Fruit fly (Drosophila melanogaster) whole organism, embryonic: Measurements from ENCODE around the gene CG46427.
A peak's percentile ranks its signal among the peaks of the same experiment; 100 is the strongest.

ENCODE experiments used
- Ada2b ChIP-seq: fragments of 200-800 bp; sonication (Bioruptor generic); IDR thresholded peaks from 2 replicates; pipeline ENCODE4 v1.3.6; 2022; ENCODE audit warnings: missing biosample characterization, missing genetic modification characterization
- CG11085 ChIP-seq: fragments of 200-800 bp; sonication (Bioruptor generic); IDR thresholded peaks from 2 replicates; pipeline ENCODE4 v1.3.6; 2022; ENCODE audit warnings: missing biosample characterization, missing genetic modification characterization
- CG11093 ChIP-seq: fragments of 200-800 bp; sonication (Bioruptor generic); IDR thresholded peaks from 3 replicates; pipeline ENCODE4 v1.3.6; 2022; ENCODE audit warnings: missing biosample characterization, missing genetic modification characterization
- CG11398 ChIP-seq: fragments of 200-800 bp; sonication (Bioruptor generic); optimal IDR thresholded peaks from 2 replicates; lab custom pipeline; 2016; ENCODE audit warnings: missing biosample characterization, missing genetic modification characterization
- CG12104 ChIP-seq: fragments of 200-800 bp; sonication (Bioruptor generic); optimal IDR thresholded peaks from 3 replicates; lab custom pipeline; 2016; ENCODE audit warnings: missing biosample characterization, missing genetic modification characterization
- CG13287 ChIP-seq: fragments of 200-800 bp; sonication (Bioruptor generic); IDR thresholded peaks from 2 replicates; pipeline ENCODE4 v1.3.6; 2022; ENCODE audit warnings: missing biosample characterization, missing genetic modification characterization; ENCODE audit not compliant: partially characterized antibody
- CG14710 ChIP-seq: fragments of 200-800 bp; sonication (Bioruptor generic); optimal IDR thresholded peaks from 3 replicates; lab custom pipeline; 2019; ENCODE audit warnings: missing biosample characterization, mild to moderate bottlenecking, missing genetic modification characterization, moderate library complexity
- CG1602 ChIP-seq: fragments of 200-800 bp; sonication (Bioruptor generic); optimal IDR thresholded peaks from 3 replicates; lab custom pipeline; 2016; ENCODE audit warnings: missing biosample characterization, missing genetic modification characterization
- CG17361 ChIP-seq: fragments of 200-800 bp; sonication (Bioruptor generic); IDR thresholded peaks from 3 replicates; pipeline ENCODE4 v1.3.6; 2022; ENCODE audit warnings: missing biosample characterization, missing genetic modification characterization
- CG1792 ChIP-seq: fragments of 200-800 bp; sonication (Bioruptor generic); optimal IDR thresholded peaks from 2 replicates; lab custom pipeline; 2016; ENCODE audit warnings: missing biosample characterization, missing genetic modification characterization
- CG18619 ChIP-seq: fragments of 200-800 bp; sonication (Bioruptor generic); optimal IDR thresholded peaks from 3 replicates; lab custom pipeline; 2017; ENCODE audit warnings: missing biosample characterization, mild to moderate bottlenecking, missing genetic modification characterization
- CG2116 ChIP-seq: fragments of 200-800 bp; sonication (Bioruptor generic); optimal IDR thresholded peaks from 3 replicates; lab custom pipeline; 2018; ENCODE audit warnings: missing biosample characterization, mild to moderate bottlenecking, missing genetic modification characterization
- CG2712 ChIP-seq: fragments of 200-800 bp; optimal IDR thresholded peaks from 3 replicates; lab custom pipeline; 2019; ENCODE audit warnings: missing biosample characterization, mild to moderate bottlenecking, missing genetic modification characterization, moderate library complexity
- CG33557 ChIP-seq: fragments of 200-800 bp; sonication (Bioruptor generic); optimal IDR thresholded peaks from 2 replicates; lab custom pipeline; 2019; ENCODE audit warnings: missing biosample characterization, mild to moderate bottlenecking, missing genetic modification characterization, moderate library complexity
- CG34376 ChIP-seq: fragments of 200-800 bp; sonication (Bioruptor generic); optimal IDR thresholded peaks from 2 replicates; lab custom pipeline; 2018; ENCODE audit warnings: missing biosample characterization, mild to moderate bottlenecking, missing genetic modification characterization
- CG3995 ChIP-seq: fragments of 200-800 bp; sonication (Bioruptor generic); optimal IDR thresholded peaks from 3 replicates; lab custom pipeline; 2016; ENCODE audit warnings: missing biosample characterization, missing genetic modification characterization
- CG4854 ChIP-seq: fragments of 200-800 bp; sonication (Bioruptor generic); optimal IDR thresholded peaks from 2 replicates; lab custom pipeline; 2016; ENCODE audit warnings: missing biosample characterization, missing genetic modification characterization, inconsistent platforms
- CG8290 ChIP-seq, 3 experiments: fragments of 200-800 bp; sonication (Bioruptor generic); optimal IDR thresholded peaks; 2 replicates each; lab custom pipeline; 2016 to 2019; ENCODE audit warnings: missing biosample characterization in 3 of 3, missing genetic modification characterization in 3 of 3, mild to moderate bottlenecking in 2 of 3, moderate library complexity in 1 of 3
- CkIIα-i1 ChIP-seq: fragments of 200-800 bp; sonication (Bioruptor generic); IDR thresholded peaks from 2 replicates; pipeline ENCODE4 v1.3.6; 2022; ENCODE audit warnings: missing biosample characterization, missing genetic modification characterization
- Dad ChIP-seq: fragments of 200-800 bp; sonication (Bioruptor generic); optimal IDR thresholded peaks from 3 replicates; lab custom pipeline; 2016; ENCODE audit warnings: missing biosample characterization, missing genetic modification characterization
- Doc3 ChIP-seq: fragments of 200-800 bp; sonication (Bioruptor generic); IDR thresholded peaks from 3 replicates; pipeline ENCODE4 v1.3.6; 2022; ENCODE audit warnings: missing biosample characterization, missing genetic modification characterization; ENCODE audit not compliant: partially characterized antibody
- E2f2 ChIP-seq: fragments of 200-800 bp; sonication (Bioruptor generic); IDR thresholded peaks from 2 replicates; pipeline ENCODE4 v1.3.6; 2022; ENCODE audit warnings: missing biosample characterization, missing genetic modification characterization
- Hr3 ChIP-seq: fragments of 200-800 bp; sonication (Bioruptor generic); optimal IDR thresholded peaks from 3 replicates; lab custom pipeline; 2016; ENCODE audit warnings: missing biosample characterization, missing genetic modification characterization
- Hr78 ChIP-seq, 2 experiments: fragments of 200-800 bp in 1 of 2; fragments of >200 bp in 1 of 2; sonication (Bioruptor generic) in 1 of 2; optimal IDR thresholded peaks; 2 replicates each; lab custom pipeline; 2017 to 2019; ENCODE audit warnings: missing biosample characterization in 2 of 2, missing genetic modification characterization in 2 of 2, mild to moderate bottlenecking in 1 of 2, moderate library complexity in 1 of 2
- Med ChIP-seq: fragments of 200-800 bp; sonication (Bioruptor generic); peaks from one replicate; lab custom pipeline; 2016; ENCODE audit warnings: missing biosample characterization, missing genetic modification characterization, mild to moderate bottlenecking, inconsistent platforms, moderate library complexity
- Nf-YA ChIP-seq: fragments of 200-800 bp; sonication (Bioruptor generic); IDR thresholded peaks from 2 replicates; pipeline ENCODE4 v1.3.6; 2022; ENCODE audit warnings: missing biosample characterization, missing genetic modification characterization
- Nf-YB ChIP-seq: fragments of 200-800 bp; sonication (Bioruptor generic); optimal IDR thresholded peaks from 3 replicates; lab custom pipeline; 2019; ENCODE audit warnings: missing biosample characterization, mild to moderate bottlenecking, missing genetic modification characterization, moderate library complexity
- PHDP ChIP-seq: fragments of 200-800 bp; sonication (Bioruptor generic); optimal IDR thresholded peaks from 3 replicates; lab custom pipeline; 2018; ENCODE audit warnings: missing biosample characterization, mild to moderate bottlenecking, missing genetic modification characterization, moderate library complexity
- Poxn ChIP-seq: fragments of 200-800 bp; sonication (Bioruptor generic); IDR thresholded peaks from 2 replicates; pipeline ENCODE4 v1.3.6; 2022; ENCODE audit warnings: missing biosample characterization, missing genetic modification characterization
- abd-A ChIP-seq: fragments of 200-800 bp; sonication (Bioruptor generic); optimal IDR thresholded peaks from 3 replicates; lab custom pipeline; 2019; ENCODE audit warnings: missing biosample characterization, mild to moderate bottlenecking, missing genetic modification characterization, moderate library complexity
- caup ChIP-seq: fragments of 200-800 bp; sonication (Bioruptor generic); optimal IDR thresholded peaks from 3 replicates; lab custom pipeline; 2017; ENCODE audit warnings: missing biosample characterization, mild to moderate bottlenecking, missing genetic modification characterization, moderate library complexity; ENCODE audit not compliant: severe bottlenecking
- da ChIP-seq: fragments of 200-800 bp; sonication (Bioruptor generic); optimal IDR thresholded peaks from 2 replicates; lab custom pipeline; 2016; ENCODE audit warnings: missing biosample characterization, missing genetic modification characterization
- danr ChIP-seq: fragments of 200-800 bp; sonication (Bioruptor generic); IDR thresholded peaks from 2 replicates; pipeline ENCODE4 v1.3.6; 2022; ENCODE audit warnings: missing biosample characterization, missing genetic modification characterization
- dmrt99B ChIP-seq: fragments of 200-800 bp; sonication (Bioruptor generic); optimal IDR thresholded peaks from 2 replicates; lab custom pipeline; 2018; ENCODE audit warnings: missing biosample characterization, mild to moderate bottlenecking, missing genetic modification characterization, moderate library complexity
- eyg ChIP-seq: fragments of 200-800 bp; sonication (Bioruptor generic); optimal IDR thresholded peaks from 3 replicates; lab custom pipeline; 2016; ENCODE audit warnings: missing biosample characterization, missing genetic modification characterization
- fd3F ChIP-seq: fragments of 200-800 bp; sonication (Bioruptor generic); optimal IDR thresholded peaks from 2 replicates; lab custom pipeline; 2018; ENCODE audit warnings: missing biosample characterization, mild to moderate bottlenecking, missing genetic modification characterization, moderate library complexity
- ftz-f1 ChIP-seq: fragments of 200-800 bp; sonication (Bioruptor generic); optimal IDR thresholded peaks from 2 replicates; lab custom pipeline; 2016; ENCODE audit warnings: missing biosample characterization, missing genetic modification characterization
- fu2 ChIP-seq: fragments of 200-800 bp; sonication (Bioruptor generic); optimal IDR thresholded peaks from 2 replicates; lab custom pipeline; 2016; ENCODE audit warnings: missing biosample characterization, missing genetic modification characterization
- gcm ChIP-seq: fragments of 200-800 bp; sonication (Bioruptor generic); optimal IDR thresholded peaks from 2 replicates; lab custom pipeline; 2019; ENCODE audit warnings: missing biosample characterization, mild to moderate bottlenecking, missing genetic modification characterization, moderate library complexity
- nom ChIP-seq: fragments of 200-800 bp; sonication (Bioruptor generic); optimal IDR thresholded peaks from 2 replicates; lab custom pipeline; 2017; ENCODE audit warnings: missing biosample characterization, missing genetic modification characterization, mild to moderate bottlenecking, moderate library complexity, missing genetic modification reagents
- otp ChIP-seq: fragments of 200-800 bp; sonication (Bioruptor generic); IDR thresholded peaks from 3 replicates; pipeline ENCODE4, ENCODE4 v1.3.6; 2022; ENCODE audit warnings: missing biosample characterization, missing genetic modification characterization
- peb ChIP-seq: fragments of 200-800 bp; sonication (Bioruptor generic); IDR thresholded peaks from 2 replicates; pipeline ENCODE4 v1.3.6; 2022; ENCODE audit warnings: missing biosample characterization, missing genetic modification characterization
- pfk ChIP-seq: fragments of 200-800 bp; sonication (Bioruptor generic); optimal IDR thresholded peaks from 2 replicates; lab custom pipeline; 2018; ENCODE audit warnings: missing biosample characterization, mild to moderate bottlenecking, missing genetic modification characterization, moderate library complexity
- phol ChIP-seq: fragments of 200-800 bp; sonication (Bioruptor generic); optimal IDR thresholded peaks from 3 replicates; lab custom pipeline; 2018; ENCODE audit warnings: missing biosample characterization, mild to moderate bottlenecking, missing genetic modification characterization, moderate library complexity
- stc ChIP-seq: fragments of 200-800 bp; sonication (Bioruptor generic); IDR thresholded peaks from 2 replicates; pipeline ENCODE4 v1.3.6; 2022; ENCODE audit warnings: missing biosample characterization, missing genetic modification characterization
- tio ChIP-seq: fragments of 200-800 bp; sonication (Bioruptor generic); optimal IDR thresholded peaks from 2 replicates; lab custom pipeline; 2017; ENCODE audit warnings: missing biosample characterization, missing genetic modification characterization, inconsistent platforms
- tll ChIP-seq, 2 experiments: fragments of 200-800 bp in 1 of 2; fragments of >200 bp in 1 of 2; sonication (Bioruptor generic) in 1 of 2; optimal IDR thresholded peaks; 2 replicates each; lab custom pipeline; 2017 to 2019; ENCODE audit warnings: missing biosample characterization in 2 of 2, missing genetic modification characterization in 2 of 2, mild to moderate bottlenecking in 1 of 2, moderate library complexity in 1 of 2
- tna ChIP-seq: fragments of 200-800 bp; sonication (Bioruptor generic); IDR thresholded peaks from 2 replicates; pipeline ENCODE4 v1.3.6; 2022; ENCODE audit warnings: missing biosample characterization, missing genetic modification characterization; ENCODE audit not compliant: partially characterized antibody
- zfh1 ChIP-seq: fragments of 200-800 bp; sonication (Bioruptor generic); IDR thresholded peaks from 3 replicates; pipeline ENCODE4 v1.3.6; 2022; ENCODE audit warnings: missing biosample characterization, missing genetic modification characterization

CG46427 gene

dm6 chr3R:12448889-12449314 lies 10.0 kb upstream of the CG46427 start, which contains the start of gene CG18549 (continued):
- TF ChIP-seq CG34376 (peak; percentile 100), CG17361 (peak; percentile 100), fd3F (GFP tag; lab: Kevin White, UChicago) (peak; percentile 99), CG11085 (GFP tag; lab: Robert Waterston, UW) (peak; percentile 99), Poxn (GFP tag; lab: Robert Waterston, UW) (peak; percentile 98), CG2116 (GFP tag; lab: Kevin White, UChicago) (peak; percentile 94), E2f2 (peak; percentile 98), da (GFP tag; lab: Kevin White, UChicago) (peak; percentile 97), Dad (GFP tag; lab: Kevin White, UChicago) (peak; percentile 99), CG11398 (GFP tag; lab: Kevin White, UChicago) (peak; percentile 99), CG3995 (peak; percentile 87), Nf-YB (GFP tag; lab: Kevin White, UChicago) (peak; percentile 93), pfk (GFP tag; lab: Kevin White, UChicago) (peak; percentile 79), stc (GFP tag; lab: Robert Waterston, UW) (peak; percentile 100), Nf-YA (GFP tag; lab: Robert Waterston, UW) (peak; percentile 100), CG8290 (GFP tag; optimal IDR thresholded peaks at IDR 0.05; lab: Kevin White, UChicago) (peak; percentile 99), CG8290 (tag; optimal IDR thresholded peaks at IDR 0.05; lab: Kevin White, UChicago) (peak; percentile 95 to 99), eyg (GFP tag; lab: Kevin White, UChicago) (peak; percentile 99), phol (peak; percentile 100), CG1602 (GFP tag; lab: Kevin White, UChicago) (peak; percentile 100), nom (GFP tag; lab: Kevin White, UChicago) (peak; percentile 100), danr (GFP tag; lab: Robert Waterston, UW) (peak; percentile 100), zfh1 (GFP tag; lab: Robert Waterston, UW) (peak; percentile 100), tll (GFP tag; optimal IDR thresholded peaks at IDR 0.05; lab: Kevin White, UChicago) (peak in 1 of 2 experiments; percentile 89), tio (GFP tag; lab: Kevin White, UChicago) (peak; percentile 99), ftz-f1 (peak; percentile 94), CG2712 (tag; lab: Kevin White, UChicago) (peak; percentile 100), abd-A (tag; lab: Kevin White, UChicago) (peak; percentile 99), Ada2b (GFP tag; lab: Robert Waterston, UW) (peak; percentile 100), CG4854 (GFP tag; lab: Kevin White, UChicago) (peak; percentile 99), Doc3 (GFP tag; lab: Robert Waterston, UW) (peak; percentile 85), PHDP (tag; lab: Kevin White, UChicago) (peak; percentile 100), fu2 (GFP tag; lab: Kevin White, UChicago) (peak; percentile 98), CG33557 (peak; percentile 100), CG12104 (peak; percentile 100), caup (peak; percentile 100), gcm (peak; percentile 100), CG11093 (GFP tag; lab: Robert Waterston, UW) (peak; percentile 100), otp (peak; percentile 100), dmrt99B (tag; lab: Kevin White, UChicago) (peak; percentile 100), CG18619 (peak; percentile 100), Med (peak; percentile 100), CG1792 (peak; percentile 99), CG14710 (peak; percentile 99), Hr78 (GFP tag; optimal IDR thresholded peaks at IDR 0.05; lab: Kevin White, UChicago) (peak in 1 of 2 experiments; percentile 99), CkIIα-i1 (GFP tag; lab: Robert Waterston, UW) (peak; percentile 98), tna (peak; percentile 62), CG13287 (GFP tag; lab: Robert Waterston, UW) (peak; percentile 88), Hr3 (peak; percentile 100), peb (GFP tag; lab: Robert Waterston, UW) (peak; percentile 100)
